Worm (Caenorhabditis elegans) whole organism, young adult: ENCODE results near the gene hot-9.
"Not testable (repeated sequence)": the region's sequence is repeated elsewhere in the genome, so short reads cannot be mapped to it uniquely, and the experiment has no call there.

ENCODE experiments used
- B0336.3 ChIP-seq: fragments of 200-800 bp; sonication (Bioruptor generic); IDR thresholded peaks from 2 replicates; pipeline ENCODE4 v1.3.6; 2022; ENCODE audit warnings: missing genetic modification characterization, missing compliant biosample characterization
- D2030.7 ChIP-seq: fragments of 200-800 bp; sonication (Bioruptor generic); IDR thresholded peaks from 2 replicates; pipeline ENCODE4 v1.3.6; 2022; ENCODE audit warnings: missing genetic modification reagents, missing genetic modification characterization, missing compliant biosample characterization
- F33H1.4 ChIP-seq: fragments of 200-800 bp; sonication (Bioruptor generic); IDR thresholded peaks from 2 replicates; pipeline ENCODE4 v1.3.6; 2022; ENCODE audit warnings: missing genetic modification reagents, missing genetic modification characterization, missing compliant biosample characterization
- F49E8.2 ChIP-seq: sonication (generic microtip); optimal IDR thresholded peaks from 3 replicates; lab custom pipeline; 2017; ENCODE audit warnings: missing genetic modification characterization, mild to moderate bottlenecking, missing compliant biosample characterization, antibody characterized with exemption, moderate library complexity; ENCODE audit not compliant: insufficient read depth
- Y53F4B.3 ChIP-seq: fragments of 200-800 bp; sonication (Bioruptor generic); IDR thresholded peaks from 2 replicates; pipeline ENCODE4 v1.3.6; 2022; ENCODE audit warnings: missing genetic modification reagents, missing genetic modification characterization, missing compliant biosample characterization
- Y53G8AR.9 ChIP-seq: fragments of 200-800 bp; sonication (Bioruptor generic); conservative IDR thresholded peaks from 2 replicates; pipeline ENCODE4 v1.3.6; 2022; ENCODE audit warnings: missing genetic modification reagents, missing genetic modification characterization, missing compliant biosample characterization
- Y56A3A.18 ChIP-seq: fragments of 200-800 bp; sonication (Bioruptor generic); IDR thresholded peaks from 2 replicates; pipeline ENCODE4 v1.3.6; 2022; ENCODE audit warnings: missing genetic modification reagents, missing genetic modification characterization, missing compliant biosample characterization
- ZK185.1 ChIP-seq: sonication (generic microtip); optimal IDR thresholded peaks from 2 replicates; lab custom pipeline; 2016; ENCODE audit warnings: mild to moderate bottlenecking, missing genetic modification characterization, missing compliant biosample characterization; ENCODE audit not compliant: poor library complexity, severe bottlenecking
- akir-1 ChIP-seq: fragments of 200-800 bp; sonication (Bioruptor generic); optimal IDR thresholded peaks from 2 replicates; lab custom pipeline; 2018; ENCODE audit warnings: mild to moderate bottlenecking, missing genetic modification characterization, moderate library complexity, missing compliant biosample characterization
- aptf-2 ChIP-seq: fragments of 200-800 bp; sonication (Bioruptor generic); conservative IDR thresholded peaks from 2 replicates; pipeline ENCODE4 v1.3.6; 2022; ENCODE audit warnings: missing genetic modification reagents, missing genetic modification characterization, missing compliant biosample characterization
- atf-7 ChIP-seq: sonication (generic microtip); optimal IDR thresholded peaks from 2 replicates; lab custom pipeline; 2017; ENCODE audit warnings: mild to moderate bottlenecking, missing genetic modification characterization, missing compliant biosample characterization
- athp-1 ChIP-seq: sonication (generic microtip); optimal IDR thresholded peaks from 2 replicates; lab custom pipeline; 2017; ENCODE audit warnings: mild to moderate bottlenecking, missing genetic modification characterization, missing compliant biosample characterization
- attf-6 ChIP-seq: fragments of 200-800 bp; sonication (Bioruptor generic); IDR thresholded peaks from 2 replicates; pipeline ENCODE4 v1.3.6; 2022; ENCODE audit warnings: missing genetic modification reagents, missing genetic modification characterization, missing compliant biosample characterization
- cebp-1 ChIP-seq, 2 experiments: fragments of 200-800 bp in 1 of 2; sonication (Bioruptor generic) in 1 of 2; sonication (generic microtip) in 1 of 2; IDR thresholded peaks in 1 of 2; optimal IDR thresholded peaks in 1 of 2; 2 replicates each; pipeline versions ENCODE4 v1.3.6 to Lab custom; 2017 to 2022; ENCODE audit warnings: missing compliant biosample characterization in 2 of 2, missing genetic modification characterization in 2 of 2, mild to moderate bottlenecking in 1 of 2, missing genetic modification reagents in 1 of 2, moderate library complexity in 1 of 2
- ceh-100 ChIP-seq: fragments of 200-800 bp; sonication (Bioruptor generic); IDR thresholded peaks from 2 replicates; pipeline ENCODE4 v1.3.6; 2022; ENCODE audit warnings: missing genetic modification reagents, missing genetic modification characterization, missing compliant biosample characterization
- ceh-91 ChIP-seq: fragments of 200-800 bp; sonication (Bioruptor generic); IDR thresholded peaks from 2 replicates; pipeline ENCODE4 v1.3.6; 2022; ENCODE audit warnings: missing genetic modification reagents, missing genetic modification characterization, missing compliant biosample characterization
- dox-1 ChIP-seq: fragments of 200-800 bp; sonication (Bioruptor generic); IDR thresholded peaks from 2 replicates; pipeline ENCODE4 v1.3.6; 2022; ENCODE audit warnings: missing genetic modification reagents, missing genetic modification characterization, missing compliant biosample characterization
- egl-44 ChIP-seq: fragments of 200-800 bp; sonication (Bioruptor generic); IDR thresholded peaks from 2 replicates; pipeline ENCODE4 v1.3.6; 2022; ENCODE audit warnings: missing genetic modification reagents, missing genetic modification characterization, missing compliant biosample characterization
- egrh-3 ChIP-seq: fragments of 200-800 bp; sonication (Bioruptor generic); IDR thresholded peaks from 2 replicates; pipeline ENCODE4 v1.3.6; 2022; ENCODE audit warnings: missing genetic modification reagents, missing genetic modification characterization, missing compliant biosample characterization
- ekl-4 ChIP-seq: fragments of 200-800 bp; sonication (Bioruptor generic); IDR thresholded peaks from 2 replicates; pipeline ENCODE4 v1.3.6; 2022; ENCODE audit warnings: missing genetic modification reagents, missing genetic modification characterization, missing compliant biosample characterization
- hmg-1.2 ChIP-seq: fragments of 200-800 bp; sonication (Bioruptor generic); IDR thresholded peaks from 2 replicates; pipeline ENCODE4 v1.3.6; 2022; ENCODE audit warnings: missing genetic modification reagents, missing genetic modification characterization, missing compliant biosample characterization
- hrde-1 ChIP-seq: sonication (generic microtip); optimal IDR thresholded peaks from 2 replicates; lab custom pipeline; 2016; ENCODE audit warnings: missing genetic modification characterization, mild to moderate bottlenecking, missing compliant biosample characterization, moderate library complexity, missing genotype, missing genetic modification reagents, borderline replicate concordance
- lag-1 ChIP-seq: fragments of 200-800 bp; sonication (Bioruptor generic); IDR thresholded peaks from 2 replicates; pipeline ENCODE4 v1.3.6; 2022; ENCODE audit warnings: missing genetic modification reagents, missing genetic modification characterization, missing compliant biosample characterization
- lin-54 ChIP-seq: fragments of 200-800 bp; sonication (Bioruptor generic); optimal IDR thresholded peaks from 2 replicates; lab custom pipeline; 2018; ENCODE audit warnings: mild to moderate bottlenecking, missing genetic modification characterization, missing compliant biosample characterization
- lsl-1 ChIP-seq: fragments of 200-800 bp; sonication (Bioruptor generic); optimal IDR thresholded peaks from 2 replicates; lab custom pipeline; 2018; ENCODE audit warnings: mild to moderate bottlenecking, missing genetic modification characterization, moderate library complexity, missing compliant biosample characterization
- madf-3 ChIP-seq: fragments of 200-800 bp; sonication (Bioruptor generic); IDR thresholded peaks from 2 replicates; pipeline ENCODE4 v1.3.6; 2022; ENCODE audit warnings: missing genetic modification reagents, missing genetic modification characterization, missing compliant biosample characterization
- madf-6 ChIP-seq: fragments of 200-800 bp; sonication (Bioruptor generic); IDR thresholded peaks from 2 replicates; pipeline ENCODE4 v1.3.6; 2022; ENCODE audit warnings: missing genetic modification reagents, missing genetic modification characterization, missing compliant biosample characterization
- mcd-1 ChIP-seq: fragments of 200-800 bp; sonication (Bioruptor generic); IDR thresholded peaks from 2 replicates; pipeline ENCODE4 v1.3.6; 2022; ENCODE audit warnings: missing genetic modification reagents, missing genetic modification characterization, missing compliant biosample characterization
- mxl-1 ChIP-seq: sonication (generic microtip); optimal IDR thresholded peaks from 2 replicates; lab custom pipeline; 2016; ENCODE audit warnings: missing genetic modification characterization, missing compliant biosample characterization
- nfyb-1 ChIP-seq: fragments of 200-800 bp; sonication (Bioruptor generic); IDR thresholded peaks from 2 replicates; pipeline ENCODE4 v1.3.6; 2022; ENCODE audit warnings: missing genetic modification reagents, missing genetic modification characterization, missing compliant biosample characterization
- nhr-80 ChIP-seq: sonication (generic microtip); optimal IDR thresholded peaks from 2 replicates; lab custom pipeline; 2016; ENCODE audit warnings: missing genetic modification characterization, missing compliant biosample characterization
- rcor-1 ChIP-seq: fragments of 200-800 bp; sonication (Bioruptor generic); IDR thresholded peaks from 2 replicates; pipeline ENCODE4 v1.3.6; 2022; ENCODE audit warnings: missing genetic modification reagents, missing genetic modification characterization, missing compliant biosample characterization
- snpc-1.1 ChIP-seq: sonication (generic microtip); optimal IDR thresholded peaks from 2 replicates; lab custom pipeline; 2017; ENCODE audit warnings: missing genetic modification characterization, mild to moderate bottlenecking, missing compliant biosample characterization, antibody characterized with exemption, moderate library complexity, missing genotype, missing genetic modification reagents; ENCODE audit not compliant: insufficient read depth
- snpc-3.4 ChIP-seq: sonication (generic microtip); optimal IDR thresholded peaks from 2 replicates; lab custom pipeline; 2017; ENCODE audit warnings: missing genetic modification characterization, mild to moderate bottlenecking, missing compliant biosample characterization, antibody characterized with exemption, moderate library complexity, missing genotype, missing genetic modification reagents
- snpc-4 ChIP-seq, 5 experiments: fragments of 150-350 bp in 1 of 5; sonication (generic microtip) in 4 of 5; optimal IDR thresholded peaks; 2 replicates each; lab custom pipeline; 2014 to 2018; ENCODE audit warnings: missing genetic modification characterization in 5 of 5, missing biosample characterization in 3 of 5, antibody characterized with exemption in 2 of 5, mild to moderate bottlenecking in 2 of 5, missing compliant biosample characterization in 2 of 5, missing genotype in 2 of 5, moderate library complexity in 2 of 5, missing genetic modification reagents in 1 of 5
- unc-130 ChIP-seq: sonication (generic microtip); optimal IDR thresholded peaks from 2 replicates; lab custom pipeline; 2016; ENCODE audit warnings: missing genetic modification reagents, missing genetic modification characterization, missing compliant biosample characterization
- ztf-18 ChIP-seq: sonication (generic microtip); optimal IDR thresholded peaks from 2 replicates; lab custom pipeline; 2016; ENCODE audit warnings: missing genotype, mild to moderate bottlenecking, missing genetic modification characterization, missing compliant biosample characterization
- ztf-22 ChIP-seq: fragments of 200-800 bp; sonication (Bioruptor generic); optimal IDR thresholded peaks from 2 replicates; lab custom pipeline; 2018; ENCODE audit warnings: mild to moderate bottlenecking, missing genetic modification characterization, moderate library complexity, missing compliant biosample characterization
- ztf-25 ChIP-seq: fragments of 200-800 bp; sonication (Bioruptor generic); IDR thresholded peaks from 2 replicates; pipeline ENCODE4 v1.3.6; 2022; ENCODE audit warnings: missing genetic modification reagents, missing genetic modification characterization, missing compliant biosample characterization
- ztf-28 ChIP-seq: fragments of 200-800 bp; sonication (Bioruptor generic); IDR thresholded peaks from 2 replicates; pipeline ENCODE4 v1.3.6; 2022; ENCODE audit warnings: missing genetic modification reagents, missing genetic modification characterization, missing compliant biosample characterization

Gene hot-9

ce11 chrIV:5090993-5091793 lies 45.9 kb upstream of the hot-9 start, which contains the start of the genes snpn-1 and C02B10.4 (continued):
- TF ChIP-seq atf-7 (no peak), athp-1 (tag; lab: Kevin White, UChicago) (no peak), Y53F4B.3 (GFP tag; lab: Robert Waterston, UW) (no peak), mxl-1 (tag; lab: Kevin White, UChicago) (no peak), aptf-2 (no peak), lag-1 (GFP tag; lab: Robert Waterston, UW) (no peak), akir-1 (no peak), ztf-25 (no peak), unc-130 (GFP tag; lab: Kevin White, UChicago) (no peak), nfyb-1 (GFP tag; lab: Robert Waterston, UW) (no peak), hrde-1 (tag; lab: Kevin White, UChicago) (no peak), snpc-1.1 (tag; lab: Kevin White, UChicago) (no peak), Y56A3A.18 (GFP tag; lab: Robert Waterston, UW) (no peak), ztf-28 (GFP tag; lab: Robert Waterston, UW) (no peak), ztf-22 (GFP tag; lab: Kevin White, UChicago) (no peak), B0336.3 (GFP tag; lab: Robert Waterston, UW) (no peak)

ce11 chrIV:5089795-5090528 lies 44.7 kb upstream of the hot-9 start:
- TF ChIP-seq snpc-3.4 = peak; percentile 26
- TF ChIP-seq Y53G8AR.9 = 0 out of 2 replicates have a peak, but pooled peaks have one; percentile 13
- 0 out of 2 replicates have a peak, but pooled peaks have one; percentile 58 for TF ChIP-seq attf-6 (GFP tag; lab: Robert Waterston, UW)
- TF ChIP-seq hmg-1.2 (GFP tag; lab: Robert Waterston, UW) = peak; percentile 28; the same call in 1 of the 2 replicates
- peak; percentile 30 for TF ChIP-seq snpc-4 (GFP tag; optimal IDR thresholded peaks at IDR 0.05; lab: Kevin White, UChicago)
- peak in 3 of 4 experiments; percentile 14 to 85 (median 81) for TF ChIP-seq snpc-4 (tag; optimal IDR thresholded peaks at IDR 0.05; lab: Kevin White, UChicago)
- TF ChIP-seq ztf-18 (tag; lab: Kevin White, UChicago) = peak; percentile 15
- TF ChIP-seq D2030.7 = peak; percentile 55; the same call in 1 of the 2 replicates
- peak; percentile 61 for TF ChIP-seq lsl-1 (GFP tag; lab: Kevin White, UChicago)
- TF ChIP-seq nhr-80 (tag; lab: Kevin White, UChicago) = peak; percentile 61
- peak; percentile 82 for TF ChIP-seq mcd-1 (GFP tag; lab: Robert Waterston, UW)
- 0 out of 2 replicates have a peak, but pooled peaks have one; percentile 8 for TF ChIP-seq madf-3
- TF ChIP-seq ekl-4 (GFP tag; lab: Robert Waterston, UW) = 0 out of 2 replicates have a peak, but pooled peaks have one; percentile 49
- TF ChIP-seq ztf-28 (GFP tag; lab: Robert Waterston, UW) = 0 out of 2 replicates have a peak, but pooled peaks have one; percentile 31
- TF ChIP-seq F49E8.2 = peak; percentile 81
- peak; percentile 14 for TF ChIP-seq ZK185.1 (tag; lab: Kevin White, UChicago)
- TF ChIP-seq egl-44 (GFP tag; lab: Robert Waterston, UW) = 0 out of 2 replicates have a peak, but pooled peaks have one; percentile 10
- TF ChIP-seq B0336.3 (GFP tag; lab: Robert Waterston, UW) = peak; percentile 43; the same call in 1 of the 2 replicates
- TF ChIP-seq ceh-100 = peak; percentile 87
- peak; percentile 16 for TF ChIP-seq lin-54 (GFP tag; lab: Kevin White, UChicago)
- TF ChIP-seq cebp-1 (GFP tag; IDR thresholded peaks at IDR 0.05; lab: Robert Waterston, UW) = not testable (repeated sequence)
- TF ChIP-seq cebp-1 (tag; optimal IDR thresholded peaks at IDR 0.05; lab: Kevin White, UChicago) = peak; percentile 18
- peak; percentile 12 for TF ChIP-seq snpc-1.1 (tag; lab: Kevin White, UChicago)
- peak; percentile 27; the same call in 1 of the 2 replicates for TF ChIP-seq rcor-1
- peak; percentile 44; the same call in 1 of the 2 replicates for TF ChIP-seq ceh-91 (GFP tag; lab: Robert Waterston, UW)
- TF ChIP-seq dox-1 (GFP tag; lab: Robert Waterston, UW) = peak; percentile 54; the same call in 1 of the 2 replicates
- peak; percentile 29; the same call in 1 of the 2 replicates for TF ChIP-seq egrh-3 (GFP tag; lab: Robert Waterston, UW)
- TF ChIP-seq madf-6 (GFP tag; lab: Robert Waterston, UW) = peak; percentile 61; the same call in 1 of the 2 replicates
- peak; percentile 30 for TF ChIP-seq F33H1.4 (GFP tag; lab: Robert Waterston, UW)
